Worm (Caenorhabditis elegans) whole organism, L1 larva: Measurements from ENCODE around the gene ets-10.
A peak's percentile ranks its signal among the peaks of the same experiment; 100 is the strongest.

Experiments used
- C04F5.9 ChIP-seq: sonication (generic microtip); optimal IDR thresholded peaks from 2 replicates; lab custom pipeline; 2016; ENCODE audit warnings: missing genetic modification characterization, missing compliant biosample characterization
- C16A3.4 ChIP-seq: fragments of 150-350 bp; optimal IDR thresholded peaks from 2 replicates; lab custom pipeline; 2014; ENCODE audit warnings: missing biosample characterization, missing genetic modification characterization
- C34B4.2 ChIP-seq: sonication (generic microtip); optimal IDR thresholded peaks from 2 replicates; lab custom pipeline; 2017; ENCODE audit warnings: mild to moderate bottlenecking, missing genetic modification characterization, missing compliant biosample characterization
- F16B12.6 ChIP-seq: fragments of 150-350 bp; optimal IDR thresholded peaks from 2 replicates; lab custom pipeline; 2014; ENCODE audit warnings: missing biosample characterization, missing genetic modification characterization
- Y116A8C.19 ChIP-seq: sonication (generic microtip); optimal IDR thresholded peaks from 2 replicates; lab custom pipeline; 2016; ENCODE audit warnings: missing compliant biosample characterization, missing genetic modification characterization, borderline replicate concordance
- aha-1 ChIP-seq: fragments of 150-350 bp; optimal IDR thresholded peaks from 2 replicates; lab custom pipeline; 2014; ENCODE audit warnings: missing biosample characterization, missing genetic modification characterization
- alr-1 ChIP-seq: fragments of 200-800 bp; sonication (Bioruptor generic); optimal IDR thresholded peaks from 2 replicates; lab custom pipeline; 2018; ENCODE audit warnings: borderline replicate concordance, mild to moderate bottlenecking, missing genetic modification characterization, missing compliant biosample characterization
- blmp-1 ChIP-seq: fragments of 150-350 bp; optimal IDR thresholded peaks from 2 replicates; lab custom pipeline; 2014; ENCODE audit warnings: missing biosample characterization, missing genetic modification characterization
- ceh-63 ChIP-seq: fragments of 200-800 bp; sonication (Bioruptor generic); optimal IDR thresholded peaks from 2 replicates; lab custom pipeline; 2018; ENCODE audit warnings: mild to moderate bottlenecking, missing genetic modification characterization, missing compliant biosample characterization
- ceh-82 ChIP-seq, 3 experiments: fragments of 150-350 bp in 1 of 3; sonication (generic microtip) in 2 of 3; optimal IDR thresholded peaks; 2 replicates each; lab custom pipeline; 2014 to 2017; ENCODE audit warnings: missing biosample characterization in 3 of 3, missing genetic modification characterization in 3 of 3
- ceh-88 ChIP-seq: fragments of 200-800 bp; sonication (Bioruptor generic); IDR thresholded peaks from 2 replicates; pipeline ENCODE4 v1.3.6; 2022; ENCODE audit warnings: missing genetic modification characterization, missing compliant biosample characterization
- efl-1 ChIP-seq, 4 experiments: fragments of 150-350 bp; optimal IDR thresholded peaks in 3 of 4; peaks in 1 of 4; 1 replicate in 1 of 4; 2 replicates in 3 of 4; lab custom pipeline; 2014; ENCODE audit warnings: missing biosample characterization in 2 of 4, missing genetic modification characterization in 2 of 4, missing genetic modification reagents in 2 of 4
- egl-13 ChIP-seq: sonication (generic microtip); optimal IDR thresholded peaks from 2 replicates; lab custom pipeline; 2016; ENCODE audit warnings: missing genotype, missing genetic modification reagents, missing genetic modification characterization, missing compliant biosample characterization
- elt-2 ChIP-seq: sonication (generic microtip); optimal IDR thresholded peaks from 2 replicates; lab custom pipeline; 2016; ENCODE audit warnings: missing genetic modification characterization, mild to moderate bottlenecking, inconsistent platforms, missing compliant biosample characterization, missing genetic modification reagents
- fkh-10 ChIP-seq: sonication (generic microtip); optimal IDR thresholded peaks from 2 replicates; lab custom pipeline; 2017; ENCODE audit warnings: missing biosample characterization, missing genetic modification reagents, missing genetic modification characterization
- fkh-8 ChIP-seq: sonication (generic microtip); optimal IDR thresholded peaks from 2 replicates; lab custom pipeline; 2016; ENCODE audit warnings: mild to moderate bottlenecking, missing genetic modification characterization, missing compliant biosample characterization
- fos-1 ChIP-seq: fragments of 150-350 bp; optimal IDR thresholded peaks from 2 replicates; lab custom pipeline; 2014; ENCODE audit warnings: missing biosample characterization, missing genetic modification characterization
- hlh-17 ChIP-seq: fragments of 200-800 bp; sonication (Bioruptor generic); optimal IDR thresholded peaks from 2 replicates; lab custom pipeline; 2018; ENCODE audit warnings: missing genetic modification characterization, mild to moderate bottlenecking, missing compliant biosample characterization, moderate library complexity, borderline replicate concordance
- hlh-4 ChIP-seq: sonication (generic microtip); optimal IDR thresholded peaks from 2 replicates; lab custom pipeline; 2016; ENCODE audit warnings: mild to moderate bottlenecking, missing genetic modification characterization, missing compliant biosample characterization
- irx-1 ChIP-seq: sonication (generic microtip); optimal IDR thresholded peaks from 2 replicates; lab custom pipeline; 2016; ENCODE audit warnings: missing genetic modification characterization, missing compliant biosample characterization
- isw-1 ChIP-seq: fragments of 200-800 bp; sonication (Bioruptor generic); IDR thresholded peaks from 2 replicates; pipeline ENCODE4 v1.3.6; 2022; ENCODE audit warnings: missing genetic modification characterization, missing compliant biosample characterization
- jun-1 ChIP-seq: fragments of 150-350 bp; optimal IDR thresholded peaks from 2 replicates; lab custom pipeline; 2014; ENCODE audit warnings: missing biosample characterization, missing genetic modification reagents, missing genetic modification characterization
- lin-13 ChIP-seq: fragments of 150-350 bp; optimal IDR thresholded peaks from 2 replicates; lab custom pipeline; 2014; ENCODE audit warnings: missing biosample characterization, missing genetic modification reagents, missing genetic modification characterization
- lin-14 ChIP-seq: fragments of 200-800 bp; sonication (Bioruptor generic); optimal IDR thresholded peaks from 2 replicates; lab custom pipeline; 2018; ENCODE audit warnings: mild to moderate bottlenecking, missing genetic modification characterization, moderate library complexity, missing compliant biosample characterization
- lin-15B ChIP-seq: fragments of 150-350 bp; sonication (generic microtip); optimal IDR thresholded peaks from 3 replicates; lab custom pipeline; 2014; ENCODE audit warnings: missing biosample characterization, missing genetic modification characterization
- lir-3 ChIP-seq: sonication (generic microtip); optimal IDR thresholded peaks from 2 replicates; lab custom pipeline; 2016; ENCODE audit warnings: mild to moderate bottlenecking, missing genetic modification characterization, moderate library complexity, missing compliant biosample characterization; ENCODE audit not compliant: poor library complexity
- lsy-2 ChIP-seq, 2 experiments: fragments of 150-350 bp; optimal IDR thresholded peaks; 2 replicates each; lab custom pipeline; 2014; ENCODE audit warnings: missing biosample characterization in 2 of 2, missing genetic modification characterization in 2 of 2
- mab-9 ChIP-seq: fragments of 200-800 bp; sonication (Bioruptor generic); IDR thresholded peaks from 2 replicates; pipeline ENCODE4 v1.3.6; 2022; ENCODE audit warnings: missing genetic modification reagents, missing genetic modification characterization, missing compliant biosample characterization
- mdl-1 ChIP-seq, 2 experiments: fragments of 150-350 bp; optimal IDR thresholded peaks; 2 replicates each; lab custom pipeline; 2014 to 2017; ENCODE audit warnings: missing biosample characterization in 2 of 2, missing genetic modification characterization in 2 of 2, inconsistent platforms in 1 of 2
- mep-1 ChIP-seq: fragments of 150-350 bp; optimal IDR thresholded peaks from 2 replicates; lab custom pipeline; 2014; ENCODE audit warnings: missing biosample characterization, missing genetic modification characterization
- nhr-11 ChIP-seq: fragments of 150-350 bp; optimal IDR thresholded peaks from 2 replicates; lab custom pipeline; 2014; ENCODE audit warnings: missing biosample characterization, missing genetic modification characterization
- nhr-12 ChIP-seq: sonication (generic microtip); optimal IDR thresholded peaks from 2 replicates; lab custom pipeline; 2017; ENCODE audit warnings: missing biosample characterization, missing genetic modification characterization
- nhr-19 ChIP-seq: fragments of 200-800 bp; sonication (Bioruptor generic); conservative IDR thresholded peaks from 2 replicates; pipeline ENCODE4 v1.3.6; 2022; ENCODE audit warnings: missing genetic modification characterization, missing compliant biosample characterization
- nhr-20 ChIP-seq: sonication (generic microtip); optimal IDR thresholded peaks from 2 replicates; lab custom pipeline; 2016; ENCODE audit warnings: mild to moderate bottlenecking, missing genetic modification characterization, missing compliant biosample characterization
- nhr-237 ChIP-seq: fragments of 150-350 bp; optimal IDR thresholded peaks from 2 replicates; lab custom pipeline; 2014; ENCODE audit warnings: missing biosample characterization, missing genetic modification characterization
- nhr-71 ChIP-seq: sonication (generic microtip); optimal IDR thresholded peaks from 2 replicates; lab custom pipeline; 2016; ENCODE audit warnings: mild to moderate bottlenecking, missing genetic modification characterization, moderate library complexity, missing compliant biosample characterization
- nhr-77 ChIP-seq: fragments of 150-350 bp; optimal IDR thresholded peaks from 2 replicates; lab custom pipeline; 2014; ENCODE audit warnings: missing biosample characterization, missing genetic modification characterization
- nhr-90 ChIP-seq: sonication (generic microtip); optimal IDR thresholded peaks from 2 replicates; lab custom pipeline; 2016; ENCODE audit warnings: mild to moderate bottlenecking, missing genetic modification characterization, missing compliant biosample characterization; ENCODE audit not compliant: poor library complexity
- pag-3 ChIP-seq: sonication (generic microtip); optimal IDR thresholded peaks from 2 replicates; lab custom pipeline; 2017; ENCODE audit warnings: missing genetic modification characterization, mild to moderate bottlenecking, missing compliant biosample characterization, antibody characterized with exemption, borderline replicate concordance; ENCODE audit not compliant: insufficient read depth
- pqm-1 ChIP-seq: sonication (generic microtip); optimal IDR thresholded peaks from 3 replicates; lab custom pipeline; 2017; ENCODE audit warnings: missing biosample characterization, missing genetic modification characterization
- skn-1 ChIP-seq: fragments of 150-350 bp; optimal IDR thresholded peaks from 2 replicates; lab custom pipeline; 2014; ENCODE audit warnings: missing biosample characterization, missing genetic modification characterization
- snpc-4 ChIP-seq: fragments of 150-350 bp; optimal IDR thresholded peaks from 2 replicates; lab custom pipeline; 2014; ENCODE audit warnings: missing biosample characterization, missing genetic modification characterization
- sox-4 ChIP-seq: sonication (generic microtip); optimal IDR thresholded peaks from 2 replicates; lab custom pipeline; 2016; ENCODE audit warnings: missing genetic modification characterization, missing compliant biosample characterization
- swsn-7 ChIP-seq: sonication (generic microtip); optimal IDR thresholded peaks from 2 replicates; lab custom pipeline; 2016; ENCODE audit warnings: missing genetic modification characterization, missing compliant biosample characterization
- tlp-1 ChIP-seq: fragments of 150-350 bp; optimal IDR thresholded peaks from 2 replicates; lab custom pipeline; 2014; ENCODE audit warnings: missing biosample characterization, missing genetic modification characterization
- unc-98 ChIP-seq: fragments of 200-800 bp; sonication (Bioruptor generic); IDR thresholded peaks from 2 replicates; pipeline ENCODE4 v1.3.6; 2022; ENCODE audit warnings: missing genetic modification characterization, missing compliant biosample characterization
- vab-15 ChIP-seq: sonication (generic microtip); optimal IDR thresholded peaks from 2 replicates; lab custom pipeline; 2017; ENCODE audit warnings: missing genotype, mild to moderate bottlenecking, missing genetic modification characterization, missing compliant biosample characterization
- xbp-1 ChIP-seq: sonication (generic microtip); optimal IDR thresholded peaks from 2 replicates; lab custom pipeline; 2016; ENCODE audit warnings: missing genetic modification characterization, missing compliant biosample characterization
- zag-1 ChIP-seq: fragments of 150-350 bp; optimal IDR thresholded peaks from 2 replicates; lab custom pipeline; 2014; ENCODE audit warnings: missing biosample characterization, missing genetic modification characterization
- ztf-11 ChIP-seq, 2 experiments: sonication (generic microtip); optimal IDR thresholded peaks; 2 replicates each; lab custom pipeline; 2016 to 2017; ENCODE audit warnings: missing genetic modification characterization in 2 of 2, missing biosample characterization in 1 of 2, missing compliant biosample characterization in 1 of 2
- ztf-4 ChIP-seq: fragments of 150-350 bp; optimal IDR thresholded peaks from 2 replicates; lab custom pipeline; 2014; ENCODE audit warnings: missing biosample characterization, missing genetic modification characterization

The ets-10 gene

ce11 chrX:4265283-4265907 lies 18.6 kb upstream of the ets-10 start, which contains the start of gene coel-1 (continued):
- TF ChIP-seq efl-1 (optimal IDR thresholded peaks at IDR 0.05; lab: Kevin White, UChicago) (peak in 1 of 2 experiments; percentile 41), efl-1 (GFP tag; optimal IDR thresholded peaks at IDR 0.05 in 1 of 2; lab: Kevin White, UChicago) (peak in 1 of 2 experiments; percentile 82), isw-1 (no peak), C34B4.2 (tag; lab: Kevin White, UChicago) (no peak), irx-1 (peak; percentile 14), nhr-20 (tag; lab: Kevin White, UChicago) (peak; percentile 60), blmp-1 (peak; percentile 75), C16A3.4 (tag; lab: Kevin White, UChicago) (peak; percentile 46), sox-4 (no peak), ceh-63 (GFP tag; lab: Kevin White, UChicago) (no peak), fos-1 (tag; lab: Kevin White, UChicago) (no peak), elt-2 (tag; lab: Kevin White, UChicago) (peak; percentile 12), ztf-11 (tag; optimal IDR thresholded peaks at IDR 0.05; lab: Kevin White, UChicago) (peak in 1 of 2 experiments; percentile 37), hlh-4 (no peak), alr-1 (tag; lab: Kevin White, UChicago) (no peak), tlp-1 (tag; lab: Kevin White, UChicago) (no peak), nhr-90 (tag; lab: Kevin White, UChicago) (peak; percentile 11), pqm-1 (no peak), nhr-71 (peak; percentile 70), jun-1 (tag; lab: Kevin White, UChicago) (peak; percentile 33), lir-3 (tag; lab: Kevin White, UChicago) (no peak), mab-9 (GFP tag; lab: Robert Waterston, UW) (no peak), nhr-19 (GFP tag; lab: Robert Waterston, UW) (peak; percentile 27), ztf-4 (tag; lab: Kevin White, UChicago) (no peak), skn-1 (tag; lab: Kevin White, UChicago) (peak; percentile 32), lin-14 (peak; percentile 82), snpc-4 (tag; lab: Kevin White, UChicago) (no peak), unc-98 (GFP tag; lab: Robert Waterston, UW) (no peak), nhr-11 (tag; lab: Kevin White, UChicago) (no peak), ceh-88 (no peak), F16B12.6 (tag; lab: Kevin White, UChicago) (peak; percentile 11), lin-15B (no peak), fkh-10 (peak; percentile 62), mep-1 (tag; lab: Kevin White, UChicago) (peak; percentile 13), lsy-2 (tag; optimal IDR thresholded peaks at IDR 0.05; lab: Kevin White, UChicago) (peak in 1 of 2 experiments; percentile 38), egl-13 (tag; lab: Kevin White, UChicago) (peak; percentile 56), nhr-77 (tag; lab: Kevin White, UChicago) (no peak), hlh-17 (no peak), ceh-82 (tag; optimal IDR thresholded peaks at IDR 0.05; lab: Kevin White, UChicago) (peak in 2 of 3 experiments; percentile 41 to 61), swsn-7 (tag; lab: Kevin White, UChicago) (peak; percentile 36), nhr-12 (tag; lab: Kevin White, UChicago) (no peak), vab-15 (no peak), lin-13 (GFP tag; lab: Kevin White, UChicago) (no peak), aha-1 (tag; lab: Kevin White, UChicago) (no peak), nhr-237 (no peak), mdl-1 (tag; optimal IDR thresholded peaks at IDR 0.05; lab: Kevin White, UChicago) (peak in 1 of 2 experiments; percentile 68), fkh-8 (no peak), C04F5.9 (tag; lab: Kevin White, UChicago) (no peak), xbp-1 (tag; lab: Kevin White, UChicago) (peak; percentile 37), pag-3 (tag; lab: Kevin White, UChicago) (no peak), Y116A8C.19 (tag; lab: Kevin White, UChicago) (no peak), zag-1 (tag; lab: Kevin White, UChicago) (no peak)
